Worm (Caenorhabditis elegans): ENCODE results near the gene spch-1.

Gene spch-1

ce11 chrIV:10090358-10090757 is 21.0 kb downstream of the spch-1 start, which contains the start of gene ttbk-5:
TSS of gene ttbk-5 (plus strand) at chrIV:10090658.
- TF ChIP-seq dao-5 (tag; optimal IDR thresholded peaks at IDR 0.05) (no peak), him-1 (tag; optimal IDR thresholded peaks at IDR 0.05) (no peak), W03F9.2 (tag; optimal IDR thresholded peaks at IDR 0.05) (no peak)

- TF ChIP-seq him-1 (tag; optimal IDR thresholded peaks at IDR 0.05): no peak
- TF ChIP-seq W03F9.2 (tag; optimal IDR thresholded peaks at IDR 0.05): no peak
- TF ChIP-seq dao-5 (tag; optimal IDR thresholded peaks at IDR 0.05): no peak
Observed at ce11 chrIV:10089777-10090176, 21.6 kb downstream of the spch-1 start, which contains the start of gene ttr-39. TSS of gene ttr-39 (minus strand) at chrIV:10089877.

ce11 chrIV:10085401-10086187 is 25.7 kb downstream of the spch-1 start, which contains the start of the genes col-2 and ndc-80:
TSS of gene col-2 (minus strand) at chrIV:10085451.
TSS of gene ndc-80 (plus strand) at chrIV:10086137.
- TF ChIP-seq him-1 (tag; optimal IDR thresholded peaks at IDR 0.05) (no peak), W03F9.2 (tag; optimal IDR thresholded peaks at IDR 0.05) (no peak), dao-5 (tag; optimal IDR thresholded peaks at IDR 0.05) (no peak)

ce11 chrIV:10084323-10084959 is 26.9 kb downstream of the spch-1 start, which contains the start of gene W01B6.8:
TSS of gene W01B6.8 (minus strand) at chrIV:10084373.
- no peak for TF ChIP-seq W03F9.2 (tag; optimal IDR thresholded peaks at IDR 0.05)
- TF ChIP-seq him-1 (tag; optimal IDR thresholded peaks at IDR 0.05): no peak
- no peak for TF ChIP-seq dao-5 (tag; optimal IDR thresholded peaks at IDR 0.05)

ce11 chrIV:10080816-10081215 is 30.5 kb downstream of the spch-1 start, which contains the start of gene W01B6.6:
TSS of gene W01B6.6 (plus strand) at chrIV:10081116.
- TF ChIP-seq dao-5 (tag; optimal IDR thresholded peaks at IDR 0.05) (no peak), W03F9.2 (tag; optimal IDR thresholded peaks at IDR 0.05) (no peak), him-1 (tag; optimal IDR thresholded peaks at IDR 0.05) (no peak)

ce11 chrIV:10078003-10078402 is 33.3 kb downstream of the spch-1 start:
- TF ChIP-seq him-1 (tag; optimal IDR thresholded peaks at IDR 0.05): no peak
- TF ChIP-seq dao-5 (tag; optimal IDR thresholded peaks at IDR 0.05): no peak
- no peak for TF ChIP-seq W03F9.2 (tag; optimal IDR thresholded peaks at IDR 0.05)

ce11 chrIV:10075899-10076298 is 35.4 kb downstream of the spch-1 start, which contains the start of gene W01B6.5:
TSS of gene W01B6.5 (plus strand) at chrIV:10076199.
- no peak for TF ChIP-seq W03F9.2 (tag; optimal IDR thresholded peaks at IDR 0.05)
- TF ChIP-seq him-1 (tag; optimal IDR thresholded peaks at IDR 0.05): no peak
- no peak for TF ChIP-seq dao-5 (tag; optimal IDR thresholded peaks at IDR 0.05)

ce11 chrIV:10075034-10075510 is 36.3 kb downstream of the spch-1 start, which contains the start of the genes ttbk-4 and W01B6.4:
TSS of gene ttbk-4 (minus strand) at chrIV:10075134.
TSS of gene W01B6.4 (plus strand) at chrIV:10075460.
- TF ChIP-seq him-1 (tag; optimal IDR thresholded peaks at IDR 0.05): no peak
- TF ChIP-seq W03F9.2 (tag; optimal IDR thresholded peaks at IDR 0.05): no peak
- TF ChIP-seq dao-5 (tag; optimal IDR thresholded peaks at IDR 0.05): no peak

- TF ChIP-seq dao-5 (tag; optimal IDR thresholded peaks at IDR 0.05) (no peak), W03F9.2 (tag; optimal IDR thresholded peaks at IDR 0.05) (no peak), him-1 (tag; optimal IDR thresholded peaks at IDR 0.05) (no peak)
Observed at ce11 chrIV:10072527-10072926, 38.8 kb downstream of the spch-1 start, which contains the start of gene W01B6.3. TSS of gene W01B6.3 (minus strand) at chrIV:10072627.

ce11 chrIV:10068266-10068665 is 43.1 kb downstream of the spch-1 start:
- TF ChIP-seq dao-5 (tag; optimal IDR thresholded peaks at IDR 0.05) (no peak), W03F9.2 (tag; optimal IDR thresholded peaks at IDR 0.05) (no peak), him-1 (tag; optimal IDR thresholded peaks at IDR 0.05) (no peak)

- TF ChIP-seq W03F9.2 (tag; optimal IDR thresholded peaks at IDR 0.05): no peak
Observed at ce11 chrIV:10067541-10067940, 43.8 kb downstream of the spch-1 start, which contains the start of gene cwn-2. TSS of gene cwn-2 (plus strand) at chrIV:10067816.

ce11 chrIV:10066456-10066855 is 44.9 kb downstream of the spch-1 start:
- TF ChIP-seq W03F9.2 (tag; optimal IDR thresholded peaks at IDR 0.05): no peak
- TF ChIP-seq dao-5 (tag; optimal IDR thresholded peaks at IDR 0.05): no peak
- TF ChIP-seq him-1 (tag; optimal IDR thresholded peaks at IDR 0.05): no peak

- TF ChIP-seq dao-5 (tag; optimal IDR thresholded peaks at IDR 0.05): no peak
- TF ChIP-seq him-1 (tag; optimal IDR thresholded peaks at IDR 0.05): no peak
- no peak for TF ChIP-seq W03F9.2 (tag; optimal IDR thresholded peaks at IDR 0.05)
Observed at ce11 chrIV:10065159-10065558, 46.2 kb downstream of the spch-1 start.

- no peak for TF ChIP-seq dao-5 (tag; optimal IDR thresholded peaks at IDR 0.05)
- TF ChIP-seq him-1 (tag; optimal IDR thresholded peaks at IDR 0.05): no peak
- no peak for TF ChIP-seq W03F9.2 (tag; optimal IDR thresholded peaks at IDR 0.05)
Observed at ce11 chrIV:10063941-10064340, 47.4 kb downstream of the spch-1 start.

Data from whole organism, L4/young adult.